Worm (Caenorhabditis elegans): ENCODE measurements around the gene C35B1.7.
A peak's percentile ranks its signal among the peaks of the same experiment; 100 is the strongest.

C35B1.7 gene

ce11 chrIV:4072027-4072426, 36.8 kb upstream of the C35B1.7 start, which contains the start of gene pqn-75:
pqn-75 (plus strand) TSS chrIV:4072327.
- TF ChIP-seq efl-3 (GFP tag; optimal IDR thresholded peaks at IDR 0.05), result no peak
- TF ChIP-seq aha-1 (tag; optimal IDR thresholded peaks at IDR 0.05), result no peak
- TF ChIP-seq C04F5.9 (tag; optimal IDR thresholded peaks at IDR 0.05), result no peak
- TF ChIP-seq ceh-82 (tag; optimal IDR thresholded peaks at IDR 0.05), result no peak
- no peak for TF ChIP-seq ztf-4 (tag; optimal IDR thresholded peaks at IDR 0.05)
- TF ChIP-seq egl-13 (tag; optimal IDR thresholded peaks at IDR 0.05), result no peak
- TF ChIP-seq elt-2 (tag; optimal IDR thresholded peaks at IDR 0.05), result no peak
- TF ChIP-seq irx-1 (tag; optimal IDR thresholded peaks at IDR 0.05), result no peak
- no peak for TF ChIP-seq lin-13 (GFP tag; optimal IDR thresholded peaks at IDR 0.05)
- TF ChIP-seq nhr-76 (tag; optimal IDR thresholded peaks at IDR 0.05), result no peak
- TF ChIP-seq ceh-8 (GFP tag; optimal IDR thresholded peaks at IDR 0.05), result no peak
- TF ChIP-seq lin-14 (GFP tag; optimal IDR thresholded peaks at IDR 0.05), result no peak
- no peak for TF ChIP-seq xbp-1 (tag; optimal IDR thresholded peaks at IDR 0.05)
- no peak for TF ChIP-seq lsy-2 (tag; optimal IDR thresholded peaks at IDR 0.05)
- no peak for TF ChIP-seq unc-86 (tag; optimal IDR thresholded peaks at IDR 0.05)
- no peak for TF ChIP-seq hlh-4 (tag; optimal IDR thresholded peaks at IDR 0.05)
- no peak for TF ChIP-seq ceh-63 (GFP tag; optimal IDR thresholded peaks at IDR 0.05)
- TF ChIP-seq ama-1 (optimal IDR thresholded peaks at IDR 0.05), result no peak
- no peak for TF ChIP-seq elt-3 (tag; optimal IDR thresholded peaks at IDR 0.05)

ce11 chrIV:4074610-4075009, 34.3 kb upstream of the C35B1.7 start, which contains the start of gene W03D2.9:
W03D2.9 (minus strand) TSS chrIV:4074710.
- TF ChIP-seq ceh-82 (tag; optimal IDR thresholded peaks at IDR 0.05) (no peak), unc-98 (GFP tag; IDR thresholded peaks at IDR 0.05) (no peak), C34B4.2 (tag; optimal IDR thresholded peaks at IDR 0.05) (no peak), zag-1 (tag; optimal IDR thresholded peaks at IDR 0.05) (no peak), nhr-90 (tag; optimal IDR thresholded peaks at IDR 0.05; ENCODE audit: poor library complexity) (no peak), lin-39 (tag; optimal IDR thresholded peaks at IDR 0.05) (no peak), nhr-71 (tag; optimal IDR thresholded peaks at IDR 0.05) (no peak), fkh-8 (tag; optimal IDR thresholded peaks at IDR 0.05) (no peak), pqm-1 (tag; optimal IDR thresholded peaks at IDR 0.05) (no peak), snpc-4 (tag; optimal IDR thresholded peaks at IDR 0.05) (no peak), rnt-1 (tag; optimal IDR thresholded peaks at IDR 0.05) (no peak), elt-3 (tag; optimal IDR thresholded peaks at IDR 0.05) (no peak), nhr-20 (tag; optimal IDR thresholded peaks at IDR 0.05) (no peak), lir-3 (tag; optimal IDR thresholded peaks at IDR 0.05; ENCODE audit: poor library complexity) (no peak), lin-15B (tag; optimal IDR thresholded peaks at IDR 0.05) (no peak), unc-86 (tag; optimal IDR thresholded peaks at IDR 0.05) (no peak), nhr-85 (tag) (no peak), vab-15 (tag; optimal IDR thresholded peaks at IDR 0.05) (no peak)

ce11 chrIV:4076690-4077295, 32.1 kb upstream of the C35B1.7 start:
- TF ChIP-seq unc-130 (tag; optimal IDR thresholded peaks at IDR 0.05) (no peak), efl-1 (optimal IDR thresholded peaks at IDR 0.05) (no peak), efl-1 (GFP tag; optimal IDR thresholded peaks at IDR 0.05 in 1 of 2) (peak in 1 of 2 experiments; percentile 15), hpl-2 (GFP tag; optimal IDR thresholded peaks at IDR 0.05) (no peak), ztf-11 (tag; optimal IDR thresholded peaks at IDR 0.05) (no peak), hlh-4 (tag; optimal IDR thresholded peaks at IDR 0.05) (no peak), nhr-12 (tag; optimal IDR thresholded peaks at IDR 0.05) (no peak), fos-1 (tag; optimal IDR thresholded peaks at IDR 0.05) (no peak), rnt-1 (tag; optimal IDR thresholded peaks at IDR 0.05) (no peak), skn-1 (tag; optimal IDR thresholded peaks at IDR 0.05) (no peak), blmp-1 (tag; optimal IDR thresholded peaks at IDR 0.05) (no peak), lin-13 (GFP tag; optimal IDR thresholded peaks at IDR 0.05) (no peak), C16A3.4 (tag; optimal IDR thresholded peaks at IDR 0.05) (no peak), ceh-8 (GFP tag; optimal IDR thresholded peaks at IDR 0.05) (peak; percentile 44)
